Worm (Caenorhabditis elegans) whole organism, L4 larva: ENCODE results near the gene ugt-8.

Experiments
- F26F4.8 ChIP-seq: fragments of 200-800 bp; sonication (Bioruptor generic); conservative IDR thresholded peaks from 2 replicates; pipeline ENCODE4 v1.3.6; 2022; ENCODE audit warnings: missing genetic modification characterization, missing compliant biosample characterization
- T20F7.1 ChIP-seq: fragments of 200-800 bp; sonication (Bioruptor generic); optimal IDR thresholded peaks from 2 replicates; lab custom pipeline; 2018; ENCODE audit warnings: mild to moderate bottlenecking, missing genetic modification characterization, missing compliant biosample characterization
- aha-1 ChIP-seq: fragments of 150-350 bp; peaks from one replicate; lab custom pipeline; 2014; ENCODE audit warnings: missing biosample characterization, missing genetic modification characterization
- ama-1 ChIP-seq: fragments of 150-350 bp; optimal IDR thresholded peaks from 2 replicates; lab custom pipeline; 2014; ENCODE audit warnings: inconsistent platforms, mixed read lengths
- ceh-28 ChIP-seq: fragments of 150-350 bp; optimal IDR thresholded peaks from 2 replicates; lab custom pipeline; 2014; ENCODE audit warnings: missing biosample characterization, missing genetic modification reagents, missing genetic modification characterization
- cey-2 ChIP-seq: sonication (generic microtip); optimal IDR thresholded peaks from 3 replicates; lab custom pipeline; 2017; ENCODE audit warnings: missing genetic modification characterization, mild to moderate bottlenecking, missing compliant biosample characterization, antibody characterized with exemption, borderline replicate concordance; ENCODE audit not compliant: insufficient read depth
- daf-16 ChIP-seq, 3 experiments: sonication (generic microtip); optimal IDR thresholded peaks; 2 replicates each; lab custom pipeline; 2016 to 2017; ENCODE audit warnings: missing genetic modification characterization in 3 of 3, missing genetic modification reagents in 3 of 3, mild to moderate bottlenecking in 2 of 3, missing compliant biosample characterization in 2 of 3, missing biosample characterization in 1 of 3, moderate library complexity in 1 of 3
- daf-19 ChIP-seq: fragments of 200-800 bp; sonication (Bioruptor generic); conservative IDR thresholded peaks from 2 replicates; pipeline ENCODE4 v1.3.6; 2022; ENCODE audit warnings: missing genetic modification characterization, missing compliant biosample characterization
- dmd-6 ChIP-seq: fragments of 200-800 bp; sonication (Bioruptor generic); IDR thresholded peaks from 2 replicates; pipeline ENCODE4 v1.3.6; 2022; ENCODE audit warnings: missing genetic modification reagents, missing genetic modification characterization, missing compliant biosample characterization
- dmd-9 ChIP-seq: fragments of 200-800 bp; sonication (Bioruptor generic); IDR thresholded peaks from 2 replicates; pipeline ENCODE4 v1.3.6; 2022; ENCODE audit warnings: missing genetic modification reagents, missing genetic modification characterization, missing compliant biosample characterization
- duxl-1 ChIP-seq: sonication (generic microtip); optimal IDR thresholded peaks from 2 replicates; lab custom pipeline; 2016; ENCODE audit warnings: mild to moderate bottlenecking, missing genetic modification characterization, moderate library complexity, missing compliant biosample characterization; ENCODE audit not compliant: poor library complexity
- dve-1 ChIP-seq: sonication (generic microtip); optimal IDR thresholded peaks from 2 replicates; lab custom pipeline; 2017; ENCODE audit warnings: antibody characterized with exemption, mild to moderate bottlenecking, missing genetic modification characterization, missing compliant biosample characterization; ENCODE audit not compliant: insufficient read depth
- egl-27 ChIP-seq: sonication (generic microtip); optimal IDR thresholded peaks from 3 replicates; lab custom pipeline; 2017; ENCODE audit warnings: missing biosample characterization, missing genetic modification reagents, missing genetic modification characterization
- egl-43 ChIP-seq: fragments of 200-800 bp; sonication (Bioruptor generic); IDR thresholded peaks from 2 replicates; pipeline ENCODE4 v1.3.6; 2022; ENCODE audit warnings: missing genetic modification reagents, missing genetic modification characterization, missing compliant biosample characterization
- gei-8 ChIP-seq: fragments of 200-800 bp; sonication (Bioruptor generic); optimal IDR thresholded peaks from 2 replicates; lab custom pipeline; 2018; ENCODE audit warnings: mild to moderate bottlenecking, missing genetic modification characterization, missing compliant biosample characterization
- hif-1 ChIP-seq, 2 experiments: sonication (generic microtip); optimal IDR thresholded peaks; 2 replicates each; lab custom pipeline; 2016 to 2017; ENCODE audit warnings: missing compliant biosample characterization in 2 of 2, missing genetic modification characterization in 2 of 2, missing genetic modification reagents in 2 of 2, missing genotype in 2 of 2, mild to moderate bottlenecking in 1 of 2
- hlh-30 ChIP-seq: sonication (generic microtip); optimal IDR thresholded peaks from 2 replicates; lab custom pipeline; 2017; ENCODE audit warnings: antibody characterized with exemption, mild to moderate bottlenecking, missing genetic modification characterization, missing compliant biosample characterization; ENCODE audit not compliant: insufficient read depth
- jun-1 ChIP-seq: fragments of 150-350 bp; optimal IDR thresholded peaks from 2 replicates; lab custom pipeline; 2014; ENCODE audit warnings: missing biosample characterization, missing genetic modification reagents, missing genetic modification characterization
- lin-1 ChIP-seq: fragments of 200-800 bp; sonication (Bioruptor generic); IDR thresholded peaks from 2 replicates; pipeline ENCODE4 v1.3.6; 2022; ENCODE audit warnings: missing genetic modification reagents, missing genetic modification characterization, missing compliant biosample characterization
- lin-13 ChIP-seq: fragments of 150-350 bp; optimal IDR thresholded peaks from 2 replicates; lab custom pipeline; 2014; ENCODE audit warnings: missing biosample characterization, missing genetic modification reagents, missing genetic modification characterization
- lin-15B ChIP-seq: fragments of 150-350 bp; sonication (generic microtip); optimal IDR thresholded peaks from 3 replicates; lab custom pipeline; 2014; ENCODE audit warnings: missing biosample characterization, missing genetic modification characterization
- lin-38 ChIP-seq: fragments of 200-800 bp; sonication (Bioruptor generic); IDR thresholded peaks from 2 replicates; pipeline ENCODE4 v1.3.6; 2022; ENCODE audit warnings: missing genetic modification reagents, missing genetic modification characterization, missing compliant biosample characterization
- lsy-2 ChIP-seq, 2 experiments: fragments of 150-350 bp in 1 of 2; sonication (generic microtip) in 1 of 2; optimal IDR thresholded peaks; 2 replicates each; lab custom pipeline; 2014 to 2017; ENCODE audit warnings: missing biosample characterization in 2 of 2, missing genetic modification characterization in 2 of 2
- madf-5 ChIP-seq, 2 experiments: fragments of 200-800 bp; sonication (Bioruptor generic); IDR thresholded peaks; 2 replicates each; pipeline ENCODE4 v1.3.6; 2022; ENCODE audit warnings: missing compliant biosample characterization in 2 of 2, missing genetic modification characterization in 2 of 2
- madf-9 ChIP-seq: fragments of 200-800 bp; sonication (Bioruptor generic); conservative IDR thresholded peaks from 2 replicates; pipeline ENCODE4 v1.3.6; 2022; ENCODE audit warnings: missing genetic modification reagents, missing genetic modification characterization, missing compliant biosample characterization
- mdl-1 ChIP-seq, 2 experiments: fragments of 150-350 bp in 1 of 2; sonication (generic microtip) in 1 of 2; optimal IDR thresholded peaks; 2 replicates each; lab custom pipeline; 2014 to 2017; ENCODE audit warnings: missing biosample characterization in 2 of 2, missing genetic modification characterization in 2 of 2
- mxl-3 ChIP-seq: fragments of 200-800 bp; sonication (Bioruptor generic); optimal IDR thresholded peaks from 2 replicates; lab custom pipeline; 2018; ENCODE audit warnings: mild to moderate bottlenecking, missing genetic modification characterization, missing compliant biosample characterization
- nhr-102 ChIP-seq: sonication (generic microtip); optimal IDR thresholded peaks from 2 replicates; lab custom pipeline; 2016; ENCODE audit warnings: mild to moderate bottlenecking, missing genetic modification characterization, moderate library complexity, missing compliant biosample characterization
- nhr-11 ChIP-seq: fragments of 150-350 bp; optimal IDR thresholded peaks from 2 replicates; lab custom pipeline; 2014; ENCODE audit warnings: missing biosample characterization, missing genetic modification characterization
- nhr-111 ChIP-seq: fragments of 200-800 bp; sonication (Bioruptor generic); optimal IDR thresholded peaks from 2 replicates; lab custom pipeline; 2018; ENCODE audit warnings: mild to moderate bottlenecking, missing genetic modification characterization, missing compliant biosample characterization
- nhr-237 ChIP-seq: sonication (generic microtip); optimal IDR thresholded peaks from 2 replicates; lab custom pipeline; 2017; ENCODE audit warnings: missing biosample characterization, missing genetic modification characterization
- nhr-28 ChIP-seq: fragments of 150-350 bp; optimal IDR thresholded peaks from 2 replicates; lab custom pipeline; 2014; ENCODE audit warnings: missing biosample characterization, missing genetic modification characterization
- nhr-41 ChIP-seq: fragments of 200-800 bp; sonication (Bioruptor generic); IDR thresholded peaks from 2 replicates; pipeline ENCODE4 v1.3.6; 2022; ENCODE audit warnings: missing genetic modification reagents, missing genetic modification characterization, missing compliant biosample characterization
- nhr-42 ChIP-seq: fragments of 200-800 bp; sonication (Bioruptor generic); IDR thresholded peaks from 2 replicates; pipeline ENCODE4 v1.3.6; 2022; ENCODE audit warnings: missing genetic modification characterization, missing compliant biosample characterization
- nhr-48 ChIP-seq: sonication (generic microtip); optimal IDR thresholded peaks from 2 replicates; lab custom pipeline; 2016; ENCODE audit warnings: mild to moderate bottlenecking, missing genetic modification characterization, missing compliant biosample characterization
- rbr-2 ChIP-seq: sonication (generic microtip); optimal IDR thresholded peaks from 2 replicates; lab custom pipeline; 2016; ENCODE audit warnings: missing genotype, missing genetic modification characterization, missing compliant biosample characterization
- sdz-12 ChIP-seq: fragments of 200-800 bp; sonication (Bioruptor generic); optimal IDR thresholded peaks from 2 replicates; lab custom pipeline; 2018; ENCODE audit warnings: mild to moderate bottlenecking, missing genetic modification characterization, missing compliant biosample characterization
- snpc-1.2 ChIP-seq: fragments of 200-800 bp; sonication (Bioruptor generic); IDR thresholded peaks from 2 replicates; pipeline ENCODE4 v1.3.6; 2022; ENCODE audit warnings: missing genetic modification reagents, missing genetic modification characterization, missing compliant biosample characterization
- snpc-4 ChIP-seq: fragments of 150-350 bp; optimal IDR thresholded peaks from 2 replicates; lab custom pipeline; 2014; ENCODE audit warnings: missing biosample characterization, missing genetic modification characterization
- spr-1 ChIP-seq: sonication (generic microtip); optimal IDR thresholded peaks from 2 replicates; lab custom pipeline; 2016; ENCODE audit warnings: mild to moderate bottlenecking, missing genetic modification characterization, missing compliant biosample characterization
- tag-97 ChIP-seq: fragments of 200-800 bp; sonication (Bioruptor generic); IDR thresholded peaks from 2 replicates; pipeline ENCODE4 v1.3.6; 2022; ENCODE audit warnings: missing genetic modification characterization, missing compliant biosample characterization
- unc-62 ChIP-seq, 3 experiments: fragments of 150-350 bp in 1 of 3; sonication (generic microtip); optimal IDR thresholded peaks in 2 of 3; peaks in 1 of 3; 1 replicate in 1 of 3; 2 replicates in 2 of 3; lab custom pipeline; 2014 to 2017; ENCODE audit warnings: missing biosample characterization in 3 of 3, missing genetic modification characterization in 3 of 3, missing genetic modification reagents in 3 of 3, missing genotype in 1 of 3
- zfp-3 ChIP-seq: fragments of 200-800 bp; sonication (Bioruptor generic); conservative IDR thresholded peaks from 2 replicates; pipeline ENCODE4 v1.3.6; 2022; ENCODE audit warnings: missing genetic modification reagents, missing genetic modification characterization, missing compliant biosample characterization
- zip-2 ChIP-seq: fragments of 150-350 bp; optimal IDR thresholded peaks from 2 replicates; lab custom pipeline; 2014; ENCODE audit warnings: missing biosample characterization, missing genetic modification characterization

ugt-8 gene

ce11 chrV:4903696-4904095 is at the start of gene ugt-8:
TSS of gene ugt-8 (plus strand) at chrV:4903930.
- TF ChIP-seq jun-1 (tag; lab: Kevin White, UChicago), result no peak
- TF ChIP-seq nhr-28 (tag; lab: Kevin White, UChicago), result peak; percentile 100
- peak in 1 of 2 experiments; percentile 0 for TF ChIP-seq mdl-1 (tag; optimal IDR thresholded peaks at IDR 0.05; lab: Kevin White, UChicago)

ce11 chrV:4857561-4857960 is 46.2 kb upstream of the ugt-8 start:
- TF ChIP-seq aha-1 (tag; lab: Kevin White, UChicago), result peak; percentile 91
- no peak for TF ChIP-seq cey-2 (tag; lab: Kevin White, UChicago)

- TF ChIP-seq rbr-2 (peak; percentile 48), jun-1 (tag; lab: Kevin White, UChicago) (no peak), nhr-41 (GFP tag; lab: Robert Waterston, UW) (no peak), lsy-2 (tag; optimal IDR thresholded peaks at IDR 0.05; lab: Kevin White, UChicago) (peak in 1 of 2 experiments; percentile 5), dmd-6 (GFP tag; lab: Robert Waterston, UW) (no peak), hlh-30 (no peak), lin-13 (no peak), aha-1 (tag; lab: Kevin White, UChicago) (peak; percentile 27), ceh-28 (no peak)
Observed at ce11 chrV:4860525-4860924, 43.2 kb upstream of the ugt-8 start.

- TF ChIP-seq T20F7.1 (GFP tag; lab: Kevin White, UChicago) (no peak), daf-19 (no peak), madf-9 (GFP tag; lab: Robert Waterston, UW) (no peak), nhr-42 (GFP tag; lab: Robert Waterston, UW) (no peak), zfp-3 (no peak), egl-43 (GFP tag; lab: Robert Waterston, UW) (no peak), duxl-1 (no peak), zip-2 (tag; lab: Kevin White, UChicago) (no peak), nhr-102 (tag; lab: Kevin White, UChicago) (no peak), lin-15B (tag; lab: Kevin White, UChicago) (no peak), daf-16 (GFP tag; optimal IDR thresholded peaks at IDR 0.05; lab: Kevin White, UChicago) (no peak), daf-16 (tag; optimal IDR thresholded peaks at IDR 0.05; lab: Kevin White, UChicago) (peak; percentile 42), tag-97 (no peak), mxl-3 (no peak), dmd-9 (no peak), snpc-1.2 (GFP tag; lab: Robert Waterston, UW) (no peak), nhr-48 (tag; lab: Kevin White, UChicago) (no peak), snpc-4 (no peak), spr-1 (tag; lab: Kevin White, UChicago) (no peak), mdl-1 (tag; optimal IDR thresholded peaks at IDR 0.05; lab: Kevin White, UChicago) (peak in 1 of 2 experiments; percentile 27), egl-27 (tag; lab: Kevin White, UChicago) (no peak), cey-2 (tag; lab: Kevin White, UChicago) (no peak), lin-38 (no peak), hlh-30 (peak; percentile 48), madf-5 (GFP tag; IDR thresholded peaks at IDR 0.05; lab: Robert Waterston, UW) (no peak), nhr-11 (tag; lab: Kevin White, UChicago) (peak; percentile 11), F26F4.8 (GFP tag; lab: Robert Waterston, UW) (no peak), hif-1 (tag; optimal IDR thresholded peaks at IDR 0.05; lab: Kevin White, UChicago) (peak in 1 of 2 experiments; percentile 2), lin-1 (GFP tag; lab: Robert Waterston, UW) (no peak), nhr-237 (tag; lab: Kevin White, UChicago) (no peak), dve-1 (tag; lab: Kevin White, UChicago) (peak; percentile 45), gei-8 (GFP tag; lab: Kevin White, UChicago) (no peak), nhr-111 (GFP tag; lab: Kevin White, UChicago) (no peak), ama-1 (lab: Kevin White, UChicago) (no peak), unc-62 (GFP tag; optimal IDR thresholded peaks at IDR 0.05 in 1 of 2; lab: Kevin White, UChicago) (no peak), unc-62 (tag; optimal IDR thresholded peaks at IDR 0.05; lab: Kevin White, UChicago) (no peak), sdz-12 (GFP tag; lab: Kevin White, UChicago) (no peak), ceh-28 (no peak)
Observed at ce11 chrV:4862737-4863136, 41.0 kb upstream of the ugt-8 start, which contains the start of gene C37H5.13. TSS of gene C37H5.13 (minus strand) at chrV:4862965.
